Worm (Caenorhabditis elegans) whole organism, late embryonic: ENCODE results near the gene polk-1.
A peak's percentile ranks its signal among the peaks of the same experiment; 100 is the strongest.

Experiments used
- F13H6.1 ChIP-seq: sonication (generic microtip); optimal IDR thresholded peaks from 2 replicates; lab custom pipeline; 2016; ENCODE audit warnings: missing genetic modification characterization, missing compliant biosample characterization
- T23F11.4 ChIP-seq: fragments of 200-800 bp; sonication (Bioruptor generic); optimal IDR thresholded peaks from 2 replicates; lab custom pipeline; 2018; ENCODE audit warnings: mild to moderate bottlenecking, missing genetic modification characterization, missing compliant biosample characterization
- ahr-1 ChIP-seq: sonication (generic microtip); optimal IDR thresholded peaks from 2 replicates; lab custom pipeline; 2016; ENCODE audit warnings: missing genetic modification characterization, missing compliant biosample characterization
- ceh-19 ChIP-seq: fragments of 200-800 bp; sonication (Bioruptor generic); optimal IDR thresholded peaks from 2 replicates; lab custom pipeline; 2018; ENCODE audit warnings: mild to moderate bottlenecking, missing genetic modification characterization, missing compliant biosample characterization
- ceh-34 ChIP-seq: sonication (generic microtip); optimal IDR thresholded peaks from 2 replicates; lab custom pipeline; 2016; ENCODE audit warnings: mild to moderate bottlenecking, missing genetic modification characterization, missing compliant biosample characterization
- ceh-45 ChIP-seq: fragments of 200-800 bp; sonication (Bioruptor generic); IDR thresholded peaks from 2 replicates; pipeline ENCODE4 v1.3.6; 2022; ENCODE audit warnings: missing genetic modification reagents, missing genetic modification characterization, missing compliant biosample characterization
- che-1 ChIP-seq: sonication (generic microtip); optimal IDR thresholded peaks from 2 replicates; lab custom pipeline; 2016; ENCODE audit warnings: mild to moderate bottlenecking, missing genetic modification characterization, missing compliant biosample characterization
- dve-1 ChIP-seq: sonication (generic microtip); optimal IDR thresholded peaks from 2 replicates; lab custom pipeline; 2017; ENCODE audit warnings: antibody characterized with exemption, mild to moderate bottlenecking, missing genetic modification characterization, missing compliant biosample characterization
- elt-2 ChIP-seq: sonication (generic microtip); optimal IDR thresholded peaks from 2 replicates; lab custom pipeline; 2016; ENCODE audit warnings: missing genetic modification reagents, missing genetic modification characterization, missing compliant biosample characterization
- fax-1 ChIP-seq: sonication (generic microtip); optimal IDR thresholded peaks from 2 replicates; lab custom pipeline; 2016; ENCODE audit warnings: missing genotype, missing genetic modification characterization, missing compliant biosample characterization
- fkh-10 ChIP-seq: fragments of 150-350 bp; optimal IDR thresholded peaks from 2 replicates; lab custom pipeline; 2014; ENCODE audit warnings: missing biosample characterization, missing genetic modification reagents, missing genetic modification characterization
- fkh-6 ChIP-seq: sonication (generic microtip); optimal IDR thresholded peaks from 2 replicates; lab custom pipeline; 2016; ENCODE audit warnings: missing genetic modification characterization, missing compliant biosample characterization
- gmeb-2 ChIP-seq: sonication (generic microtip); optimal IDR thresholded peaks from 2 replicates; lab custom pipeline; 2016; ENCODE audit warnings: missing genetic modification characterization, inconsistent platforms, missing compliant biosample characterization
- hlh-13 ChIP-seq: fragments of 200-800 bp; sonication (Bioruptor generic); optimal IDR thresholded peaks from 2 replicates; lab custom pipeline; 2018; ENCODE audit warnings: mild to moderate bottlenecking, missing genetic modification characterization, missing compliant biosample characterization
- hlh-15 ChIP-seq: sonication (generic microtip); optimal IDR thresholded peaks from 2 replicates; lab custom pipeline; 2016; ENCODE audit warnings: missing genetic modification characterization, missing compliant biosample characterization
- hlh-30 ChIP-seq: sonication (generic microtip); optimal IDR thresholded peaks from 2 replicates; lab custom pipeline; 2017; ENCODE audit warnings: antibody characterized with exemption, missing genetic modification characterization, missing compliant biosample characterization; ENCODE audit not compliant: insufficient read depth
- hlh-6 ChIP-seq: sonication (generic microtip); optimal IDR thresholded peaks from 2 replicates; lab custom pipeline; 2016; ENCODE audit warnings: missing genotype, missing genetic modification characterization, missing compliant biosample characterization
- madf-2 ChIP-seq: sonication (generic microtip); optimal IDR thresholded peaks from 2 replicates; lab custom pipeline; 2017; ENCODE audit warnings: missing genetic modification characterization, missing compliant biosample characterization
- pat-9 ChIP-seq: fragments of 200-800 bp; sonication (Bioruptor generic); optimal IDR thresholded peaks from 2 replicates; lab custom pipeline; 2018; ENCODE audit warnings: mild to moderate bottlenecking, missing genetic modification characterization, moderate library complexity, missing compliant biosample characterization
- pax-1 ChIP-seq: fragments of 150-350 bp; optimal IDR thresholded peaks from 2 replicates; lab custom pipeline; 2014; ENCODE audit warnings: missing biosample characterization, missing genetic modification characterization
- pha-2 ChIP-seq: sonication (generic microtip); optimal IDR thresholded peaks from 2 replicates; lab custom pipeline; 2017; ENCODE audit warnings: mild to moderate bottlenecking, missing genetic modification characterization, missing compliant biosample characterization
- pha-4 ChIP-seq: fragments of 150-350 bp; optimal IDR thresholded peaks from 2 replicates; lab custom pipeline; 2018; ENCODE audit warnings: missing biosample characterization, missing genetic modification reagents, missing genetic modification characterization
- pqm-1 ChIP-seq: sonication (generic microtip); optimal IDR thresholded peaks from 2 replicates; lab custom pipeline; 2016; ENCODE audit warnings: missing genetic modification characterization, missing compliant biosample characterization
- rnt-1 ChIP-seq: sonication (generic microtip); optimal IDR thresholded peaks from 2 replicates; lab custom pipeline; 2016; ENCODE audit warnings: missing genetic modification characterization, missing compliant biosample characterization
- sdc-2 ChIP-seq: sonication (generic microtip); optimal IDR thresholded peaks from 2 replicates; lab custom pipeline; 2016; ENCODE audit warnings: missing genotype, missing genetic modification characterization, missing compliant biosample characterization
- sox-2 ChIP-seq: fragments of 200-800 bp; sonication (Bioruptor generic); IDR thresholded peaks from 2 replicates; pipeline ENCODE4 v1.3.6; 2022; ENCODE audit warnings: missing genetic modification reagents, missing genetic modification characterization, missing compliant biosample characterization
- sox-4 ChIP-seq: sonication (generic microtip); optimal IDR thresholded peaks from 2 replicates; lab custom pipeline; 2017; ENCODE audit warnings: mild to moderate bottlenecking, missing genetic modification characterization, inconsistent platforms, missing compliant biosample characterization
- tbx-2 ChIP-seq: sonication (generic microtip); optimal IDR thresholded peaks from 2 replicates; lab custom pipeline; 2016; ENCODE audit warnings: missing genetic modification characterization, missing compliant biosample characterization
- tbx-7 ChIP-seq: sonication (generic microtip); optimal IDR thresholded peaks from 2 replicates; lab custom pipeline; 2016; ENCODE audit warnings: missing genotype, missing genetic modification characterization, missing compliant biosample characterization
- ttx-3 ChIP-seq: sonication (generic microtip); optimal IDR thresholded peaks from 2 replicates; lab custom pipeline; 2016; ENCODE audit warnings: missing genetic modification reagents, missing genetic modification characterization, missing compliant biosample characterization
- unc-3 ChIP-seq, 2 experiments: fragments of 200-800 bp in 1 of 2; sonication (Bioruptor generic) in 1 of 2; sonication (generic microtip) in 1 of 2; conservative IDR thresholded peaks in 1 of 2; optimal IDR thresholded peaks in 1 of 2; 2 replicates each; pipeline versions ENCODE4 v1.3.6 to Lab custom; 2016 to 2022; ENCODE audit warnings: missing compliant biosample characterization in 2 of 2, missing genetic modification characterization in 2 of 2, missing genetic modification reagents in 1 of 2
- unc-42 ChIP-seq: sonication (generic microtip); optimal IDR thresholded peaks from 2 replicates; lab custom pipeline; 2016; ENCODE audit warnings: missing genotype, missing genetic modification characterization, missing compliant biosample characterization

The polk-1 gene

DNA sequence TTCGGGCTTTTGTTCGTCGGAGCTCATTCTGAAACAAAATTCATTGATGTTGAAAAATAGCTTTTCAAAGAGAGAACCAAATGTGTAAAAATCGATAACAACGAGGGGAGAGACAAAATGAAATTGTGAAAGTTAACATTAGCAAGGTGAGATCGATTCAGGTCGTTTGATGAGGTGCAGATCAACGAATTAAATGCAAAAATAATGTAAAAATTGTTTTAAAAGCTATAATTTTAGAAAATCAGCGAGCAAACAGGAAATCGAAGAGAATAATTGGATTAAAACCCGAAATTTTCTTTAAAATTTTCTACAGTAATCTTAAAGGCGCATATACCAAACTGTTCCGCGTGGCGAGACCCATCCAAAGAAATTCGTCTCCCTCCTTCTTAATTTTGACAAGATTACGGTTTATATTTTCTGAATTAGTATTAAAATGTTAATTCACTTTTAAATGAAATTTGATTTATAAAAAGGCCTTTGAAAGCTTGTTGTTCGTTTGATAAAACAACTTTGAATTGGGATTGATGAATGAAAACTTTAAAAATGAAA is 9.9 kb downstream of the polk-1 start, which contains the start of gene C13G5.2:
TSS of gene C13G5.2 (minus strand) at position 51 of the 549 bp plus-strand sequence.
- TF ChIP-seq ceh-19 (GFP tag; lab: Kevin White, UChicago) (no peak), unc-42 (no peak), T23F11.4 (GFP tag; lab: Kevin White, UChicago) (no peak), tbx-2 (tag; lab: Kevin White, UChicago) (no peak), ceh-45 (GFP tag; lab: Robert Waterston, UW) (no peak), F13H6.1 (no peak), hlh-30 (tag; lab: Kevin White, UChicago) (no peak), pax-1 (tag; lab: Kevin White, UChicago) (no peak), che-1 (tag; lab: Kevin White, UChicago) (no peak), fkh-10 (GFP tag; lab: Kevin White, UChicago) (no peak), pha-4 (tag; lab: Kevin White, UChicago) (no peak), sox-2 (GFP tag; lab: Robert Waterston, UW) (no peak), elt-2 (tag; lab: Kevin White, UChicago) (no peak), rnt-1 (no peak), sox-4 (no peak), ttx-3 (tag; lab: Kevin White, UChicago) (no peak), ahr-1 (tag; lab: Kevin White, UChicago) (no peak)
- TF ChIP-seq, all 69 proteins: peak for 0

DNA sequence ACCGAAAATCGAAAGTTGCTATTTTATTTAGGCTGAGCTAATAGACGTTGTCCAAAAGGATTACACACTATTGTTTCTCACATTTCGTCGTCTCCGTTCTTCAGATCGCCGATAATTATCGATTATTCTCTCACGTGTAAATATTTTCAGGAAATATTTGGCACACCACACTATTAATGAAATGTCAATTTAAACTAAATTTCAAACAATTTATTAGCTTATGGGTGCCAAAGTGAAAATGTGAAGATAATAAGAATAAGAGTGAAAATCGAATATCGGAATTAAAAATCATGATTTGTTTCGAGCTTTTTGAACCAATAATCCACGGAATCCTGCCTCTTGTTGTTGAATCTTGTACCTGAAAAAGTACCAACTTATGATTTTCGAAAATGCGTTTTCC is 11.8 kb downstream of the polk-1 start, which contains the start of gene C06E1.11:
TSS of gene C06E1.11 (minus strand) at position 101 of the 400 bp plus-strand sequence.
- no peak for TF ChIP-seq ceh-34 (tag; lab: Kevin White, UChicago)
- TF ChIP-seq dve-1 (tag; lab: Kevin White, UChicago), result no peak
- TF ChIP-seq sox-2 (GFP tag; lab: Robert Waterston, UW), result no peak
- no peak for TF ChIP-seq che-1 (tag; lab: Kevin White, UChicago)
- TF ChIP-seq pqm-1 (tag; lab: Kevin White, UChicago), result no peak
- no peak for TF ChIP-seq hlh-13 (GFP tag; lab: Kevin White, UChicago)
- TF ChIP-seq pha-2 (tag; lab: Kevin White, UChicago), result no peak
- no peak for TF ChIP-seq gmeb-2 (tag; lab: Kevin White, UChicago)
- TF ChIP-seq fkh-6 (tag; lab: Kevin White, UChicago), result no peak

DNA sequence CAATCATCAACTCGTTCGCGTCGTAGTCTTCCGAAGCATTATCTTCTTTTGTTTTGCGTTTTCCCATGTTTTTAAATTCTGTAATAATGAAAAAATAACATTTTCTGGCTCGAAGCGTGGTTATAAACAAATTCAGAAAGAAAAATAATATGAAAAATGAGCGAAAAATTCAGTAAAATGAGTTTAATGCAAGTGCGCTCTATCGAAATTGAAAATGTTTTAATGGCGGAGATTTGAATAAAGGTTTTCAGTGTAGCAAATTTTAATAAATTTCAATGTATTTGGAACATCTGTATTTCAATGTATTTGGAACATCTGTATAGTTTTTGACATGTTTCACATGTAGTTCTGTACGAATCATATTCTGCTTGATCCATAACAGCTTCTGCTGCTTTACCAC is 13.9 kb downstream of the polk-1 start, which contains the start of gene rha-2:
TSS of gene rha-2 (minus strand) at position 80 of the 400 bp plus-strand sequence.
- TF ChIP-seq unc-42, result peak; percentile 47
- TF ChIP-seq madf-2 (tag; lab: Kevin White, UChicago), result no peak

DNA sequence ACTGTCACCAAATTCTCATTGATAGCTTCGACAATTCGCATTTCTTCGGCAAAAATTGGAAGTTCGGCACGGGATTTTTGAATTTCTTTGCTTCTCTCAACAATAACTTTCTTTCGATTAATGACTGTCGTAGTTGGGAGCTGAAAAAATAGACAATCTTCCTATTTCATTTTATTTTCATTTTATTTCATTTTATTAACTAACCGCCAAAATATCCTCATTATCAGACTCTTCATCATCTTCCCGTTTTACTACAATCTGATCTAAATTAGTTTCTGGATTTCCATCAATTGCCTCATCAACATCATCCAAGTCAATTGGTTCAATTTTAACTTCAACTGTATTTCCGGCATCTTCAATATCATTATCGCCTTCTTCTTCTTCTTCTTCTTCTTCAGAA is 14.8 kb downstream of the polk-1 start:
- TF ChIP-seq hlh-6 (no peak), elt-2 (tag; lab: Kevin White, UChicago) (no peak), tbx-7 (no peak), sdc-2 (no peak), hlh-15 (tag; lab: Kevin White, UChicago) (no peak), pat-9 (no peak), pha-2 (tag; lab: Kevin White, UChicago) (no peak), madf-2 (tag; lab: Kevin White, UChicago) (no peak), fax-1 (tag; lab: Kevin White, UChicago) (no peak), unc-3 (GFP tag; conservative IDR thresholded peaks at IDR 0.05; lab: Robert Waterston, UW) (no peak), unc-3 (tag; optimal IDR thresholded peaks at IDR 0.05; lab: Kevin White, UChicago) (no peak)
- TF ChIP-seq, all 69 proteins: peak for 0

DNA sequence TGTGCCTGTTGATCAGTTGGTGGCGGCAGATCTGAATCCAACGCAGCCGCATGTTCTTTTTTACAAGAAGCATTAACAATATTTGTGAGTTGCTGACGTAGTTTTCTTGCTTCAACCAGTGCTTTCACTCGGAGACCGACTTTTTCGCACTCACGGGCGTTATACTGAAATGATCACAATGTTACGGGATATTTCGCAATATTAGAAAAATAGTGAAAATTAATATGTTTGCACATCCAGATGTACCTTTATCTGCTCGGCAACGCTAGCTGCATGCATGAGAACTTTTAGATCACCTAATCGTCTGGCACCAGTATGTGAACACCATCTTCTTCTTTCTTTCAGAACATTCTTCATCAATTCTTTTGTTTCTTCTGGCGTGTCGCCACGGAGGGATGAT is 17.1 kb downstream of the polk-1 start:
- TF ChIP-seq ceh-19 (GFP tag; lab: Kevin White, UChicago), result no peak
